Fruit fly (Drosophila melanogaster): Measurements from ENCODE around the gene CG44227.
A peak's percentile ranks its signal among the peaks of the same experiment; 100 is the strongest.

CG44227 gene

DNA sequence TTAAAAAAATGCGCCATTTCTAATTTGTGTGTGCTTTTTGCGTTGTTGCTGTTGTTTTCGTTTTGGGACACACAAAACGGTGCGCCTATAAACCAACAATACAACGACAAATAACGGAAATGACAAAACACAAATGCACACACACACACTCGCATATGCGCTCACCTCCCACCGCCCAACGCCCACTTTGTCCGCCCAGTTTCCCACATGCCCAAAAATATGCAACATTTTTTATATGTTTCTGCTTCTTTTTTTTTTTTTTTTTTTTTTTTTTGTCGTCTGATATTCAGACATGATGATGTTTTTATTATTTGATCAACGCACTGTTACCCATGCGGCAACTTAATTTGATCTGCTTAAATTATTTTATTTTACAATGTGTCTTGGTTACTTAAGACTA lies 22.2 kb upstream of the CG44227 start:
- no peak for TF ChIP-seq CG17801 (GFP tag; optimal IDR thresholded peaks at IDR 0.05; ENCODE audit: partially characterized antibody)

dm6 chr3R:8705323-8706097 lies 20.5 kb upstream of the CG44227 start:
- no peak for TF ChIP-seq CG17801 (GFP tag; optimal IDR thresholded peaks at IDR 0.05; ENCODE audit: partially characterized antibody)

- TF ChIP-seq CG17801 (GFP tag; optimal IDR thresholded peaks at IDR 0.05; ENCODE audit: partially characterized antibody), result no peak
These were observed 19.7 kb upstream of the CG44227 start for dm6 chr3R:8704669-8705068.

DNA sequence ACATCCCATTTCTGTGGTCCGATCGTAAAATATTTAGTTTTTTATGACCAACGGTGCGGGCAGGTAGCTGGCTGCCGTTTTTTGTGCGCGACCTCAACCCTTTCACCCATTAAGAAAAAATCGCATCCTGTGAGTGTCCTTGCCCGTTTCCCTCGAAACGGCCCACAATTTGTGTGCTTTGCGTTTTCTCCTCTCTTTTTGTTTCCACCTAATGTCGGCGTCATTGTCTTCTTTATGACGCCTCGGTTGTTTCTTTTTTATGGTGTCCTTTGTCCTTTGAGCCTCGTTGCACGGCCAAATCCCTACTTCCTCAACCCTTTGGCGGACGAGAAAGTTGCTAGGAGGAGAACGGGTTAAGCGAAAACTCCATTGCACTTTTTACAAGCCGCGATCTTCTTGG lies 16.2 kb upstream of the CG44227 start:
- no peak for TF ChIP-seq CG17801 (GFP tag; optimal IDR thresholded peaks at IDR 0.05; ENCODE audit: partially characterized antibody)

- no peak for TF ChIP-seq CG17801 (GFP tag; optimal IDR thresholded peaks at IDR 0.05; ENCODE audit: partially characterized antibody)
These were observed 15.7 kb upstream of the CG44227 start for dm6 chr3R:8700660-8701059.

- TF ChIP-seq CG17801 (GFP tag; optimal IDR thresholded peaks at IDR 0.05; ENCODE audit: partially characterized antibody), result no peak
These were observed 14.3 kb upstream of the CG44227 start for dm6 chr3R:8699230-8699629.

DNA sequence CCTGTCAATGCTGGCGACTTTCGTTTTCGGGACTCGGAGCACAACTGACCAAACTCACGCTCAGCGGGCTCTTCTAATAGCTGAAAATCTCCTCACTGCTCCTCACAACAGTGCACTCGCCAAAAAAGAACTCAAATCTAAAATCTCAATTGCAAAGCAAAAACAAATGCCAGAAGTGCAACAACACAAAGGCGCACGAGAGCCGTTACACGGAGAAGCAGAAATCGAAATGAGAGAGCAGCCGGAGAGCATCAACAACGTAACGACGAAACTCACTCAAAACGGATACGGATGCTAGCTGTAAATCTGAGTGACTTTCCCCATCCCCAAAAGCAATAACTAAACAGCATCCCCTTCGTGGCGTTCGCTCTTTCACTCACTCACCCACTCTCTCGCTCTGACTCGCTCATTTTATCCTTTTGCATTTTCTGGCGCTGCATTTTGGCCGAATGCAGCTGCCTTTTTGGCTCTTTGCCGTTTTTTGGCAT lies 12.8 kb upstream of the CG44227 start, which contains the start of gene hb:
Gene hb (minus strand): TSS at position 51 of the 488 bp plus-strand sequence.
- no peak for TF ChIP-seq CG17801 (GFP tag; optimal IDR thresholded peaks at IDR 0.05; ENCODE audit: partially characterized antibody)

DNA sequence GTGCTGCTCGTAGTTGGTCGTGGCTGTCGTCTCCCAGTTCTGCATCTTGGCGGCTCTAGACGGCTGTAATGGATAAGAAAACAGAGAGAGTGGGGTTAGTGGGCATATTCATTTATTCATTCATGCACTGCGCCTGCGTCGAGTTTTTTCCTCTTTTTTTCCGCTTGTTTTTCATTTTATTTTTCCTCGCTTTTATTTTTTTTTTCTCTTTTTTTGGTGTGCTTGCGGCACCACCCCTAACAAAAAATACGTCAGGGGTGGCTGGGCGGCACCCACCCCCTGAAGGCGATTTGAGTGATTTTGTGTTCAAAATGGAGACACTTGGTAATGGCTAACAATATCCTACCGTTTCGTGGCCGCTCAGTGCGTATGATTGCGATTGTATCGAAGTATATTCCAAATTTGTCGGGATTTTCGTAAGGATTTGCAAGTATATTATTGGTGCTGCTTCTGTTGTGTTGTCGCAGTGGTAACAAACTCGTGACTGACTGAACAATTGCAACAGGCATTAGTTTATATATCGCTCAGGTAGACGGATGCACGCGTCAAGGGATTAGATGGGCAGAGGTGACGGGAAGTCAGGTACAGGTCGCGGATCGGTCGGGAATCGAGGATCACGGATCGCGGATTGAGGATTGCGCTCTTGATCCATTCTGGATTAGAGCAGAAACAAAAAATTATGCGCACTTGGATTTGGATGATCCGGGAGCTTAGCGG lies 9.3 kb upstream of the CG44227 start:
- no peak for TF ChIP-seq CG17801 (GFP tag; optimal IDR thresholded peaks at IDR 0.05; ENCODE audit: partially characterized antibody)

dm6 chr3R:8686446-8686845 lies 1.5 kb upstream of the CG44227 start:
- TF ChIP-seq CG17801 (GFP tag; optimal IDR thresholded peaks at IDR 0.05; ENCODE audit: partially characterized antibody), result no peak

dm6 chr3R:8683280-8683679 lies 1.7 kb downstream of the CG44227 start:
- no peak for TF ChIP-seq CG17801 (GFP tag; optimal IDR thresholded peaks at IDR 0.05; ENCODE audit: partially characterized antibody)

- TF ChIP-seq CG17801 (GFP tag; optimal IDR thresholded peaks at IDR 0.05; ENCODE audit: partially characterized antibody), result no peak
These were observed 4.4 kb downstream of the CG44227 start for dm6 chr3R:8680611-8681010.

DNA sequence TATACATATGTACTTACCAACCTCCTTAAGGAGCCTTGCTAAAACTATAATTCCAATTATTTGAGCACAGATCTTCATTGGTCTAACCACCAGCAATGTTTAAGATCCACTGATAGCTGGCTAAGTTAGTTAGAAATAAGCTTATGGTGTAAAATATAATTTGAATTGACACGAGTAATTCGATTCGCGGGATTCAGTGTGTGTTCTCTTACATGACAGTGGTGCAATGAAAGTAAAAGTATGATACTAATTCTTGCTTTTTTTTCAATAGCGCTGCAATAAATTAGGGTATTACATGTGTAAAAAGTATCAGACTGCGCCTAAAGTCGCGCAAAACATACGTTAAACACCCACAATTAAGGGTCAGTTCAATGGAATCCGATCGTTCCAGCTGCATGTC lies 5.0 kb downstream of the CG44227 start, which contains the start of gene CG33325:
Gene CG33325 (minus strand): TSS at position 101 of the 400 bp plus-strand sequence.
- no peak for TF ChIP-seq CG17801 (GFP tag; optimal IDR thresholded peaks at IDR 0.05; ENCODE audit: partially characterized antibody)

dm6 chr3R:8676560-8677000 lies 8.4 kb downstream of the CG44227 start, which contains the start of the genes Unc50, CG11755 and CG8043:
Gene Unc50 (minus strand): TSS chr3R:8676613.
Gene CG11755 (plus strand): TSS chr3R:8676915.
Gene CG8043 (plus strand): TSS chr3R:8676915.
- peak; percentile 88 for TF ChIP-seq CG17801 (GFP tag; optimal IDR thresholded peaks at IDR 0.05; ENCODE audit: partially characterized antibody)

DNA sequence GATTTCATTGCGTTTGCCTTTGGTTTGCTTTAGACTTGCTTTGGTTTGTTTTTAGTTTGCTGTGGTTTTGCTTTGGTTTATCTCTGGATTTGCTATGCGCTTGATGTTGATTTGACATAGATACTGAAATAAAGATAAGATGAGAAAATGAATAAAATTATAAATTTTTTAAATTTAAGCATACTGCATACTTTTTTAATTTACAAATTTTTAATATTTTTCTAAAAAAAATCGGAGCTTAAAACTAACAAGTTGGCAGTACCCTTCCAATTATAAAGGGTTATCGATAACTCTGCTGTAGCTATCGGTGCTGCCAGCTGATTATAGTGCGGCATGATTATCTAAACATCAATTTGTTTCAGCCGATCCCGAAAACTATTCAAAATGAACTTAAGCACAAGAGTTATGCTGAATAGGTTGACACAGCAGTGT lies 11.2 kb downstream of the CG44227 start, which contains the start of gene mRpL19:
Gene mRpL19 (plus strand): TSS at position 307 of the 432 bp plus-strand sequence.
- TF ChIP-seq CG17801 (GFP tag; optimal IDR thresholded peaks at IDR 0.05; ENCODE audit: partially characterized antibody), result peak; percentile 78
